Fruit fly (Drosophila melanogaster) whole organism, larva: ENCODE measurements around the gene Alg7.
"Not testable (repeated sequence)": the region's sequence is repeated elsewhere in the genome, so short reads cannot be mapped to it uniquely, and the experiment has no call there.

Experiments
- noc ChIP-seq: fragments of 200-800 bp; sonication (Bioruptor generic); optimal IDR thresholded peaks from 3 replicates; lab custom pipeline; 2019; ENCODE audit warnings: missing biosample characterization, mild to moderate bottlenecking, missing genetic modification characterization, moderate library complexity

The Alg7 gene

dm6 chr2L:13176701-13177249 is 2.3 kb upstream of the Alg7 start, which contains the start of the genes Sfmbt and CG5439:
Sfmbt (minus strand) TSS chr2L:13176785.
CG5439 (plus strand) TSS chr2L:13177150.
- no peak for TF ChIP-seq noc (tag; lab: Kevin White, UChicago)

- no peak for TF ChIP-seq noc (tag; lab: Kevin White, UChicago)
These were observed 3.4 kb downstream of the Alg7 start, which contains the start of gene Mgat3 for dm6 chr2L:13182415-13182814. Mgat3 (minus strand) TSS chr2L:13182596.

- no peak for TF ChIP-seq noc (tag; lab: Kevin White, UChicago)
These were observed 4.1 kb downstream of the Alg7 start, which contains the start of gene Rsph1 for dm6 chr2L:13183150-13183549. Rsph1 (plus strand) TSS chr2L:13183450.

- peak; percentile 93 for TF ChIP-seq noc (tag; lab: Kevin White, UChicago)
These were observed 11.5 kb downstream of the Alg7 start for dm6 chr2L:13190534-13190933.

- no peak for TF ChIP-seq noc (tag; lab: Kevin White, UChicago)
These were observed 12.1 kb downstream of the Alg7 start for dm6 chr2L:13191052-13191678.

- no peak for TF ChIP-seq noc (tag; lab: Kevin White, UChicago)
These were observed 12.8 kb downstream of the Alg7 start, which contains the start of the genes CG16974 and Edem2 for dm6 chr2L:13191894-13192293. CG16974 (minus strand) TSS chr2L:13191979. Edem2 (plus strand) TSS chr2L:13192201.

- no peak for TF ChIP-seq noc (tag; lab: Kevin White, UChicago)
These were observed 16.8 kb downstream of the Alg7 start for dm6 chr2L:13195822-13196221.

- TF ChIP-seq noc (tag; lab: Kevin White, UChicago) = no peak
These were observed 24.0 kb downstream of the Alg7 start, which contains the start of gene CG16972 for dm6 chr2L:13202960-13203436. CG16972 (minus strand) TSS chr2L:13203295.

dm6 chr2L:13203437-13204137 is 24.5 kb downstream of the Alg7 start, which contains the start of gene Pect:
Pect (plus strand) TSS chr2L:13203762.
- TF ChIP-seq noc (tag; lab: Kevin White, UChicago) = peak; percentile 51

dm6 chr2L:13204151-13204550 is 25.1 kb downstream of the Alg7 start:
- TF ChIP-seq noc (tag; lab: Kevin White, UChicago) = no peak

- TF ChIP-seq noc (tag; lab: Kevin White, UChicago) = no peak
These were observed 26.2 kb downstream of the Alg7 start for dm6 chr2L:13205256-13205655.

dm6 chr2L:13206077-13206668 is 27.1 kb downstream of the Alg7 start:
- TF ChIP-seq noc (tag; lab: Kevin White, UChicago) = peak; percentile 57

dm6 chr2L:13206857-13207463 is 27.9 kb downstream of the Alg7 start:
- no peak for TF ChIP-seq noc (tag; lab: Kevin White, UChicago)

dm6 chr2L:13211764-13212265 is 32.8 kb downstream of the Alg7 start, which contains the start of gene CG15482:
CG15482 (minus strand) TSS chr2L:13211814.
- not testable (repeated sequence) for TF ChIP-seq noc (tag; lab: Kevin White, UChicago)

- TF ChIP-seq noc (tag; lab: Kevin White, UChicago) = no peak
These were observed 36.0 kb downstream of the Alg7 start, which contains the start of gene kek4 for dm6 chr2L:13215010-13215409. kek4 (minus strand) TSS chr2L:13215350.
